Worm (Caenorhabditis elegans): ENCODE data around the gene mom-1.

Gene mom-1

DNA sequence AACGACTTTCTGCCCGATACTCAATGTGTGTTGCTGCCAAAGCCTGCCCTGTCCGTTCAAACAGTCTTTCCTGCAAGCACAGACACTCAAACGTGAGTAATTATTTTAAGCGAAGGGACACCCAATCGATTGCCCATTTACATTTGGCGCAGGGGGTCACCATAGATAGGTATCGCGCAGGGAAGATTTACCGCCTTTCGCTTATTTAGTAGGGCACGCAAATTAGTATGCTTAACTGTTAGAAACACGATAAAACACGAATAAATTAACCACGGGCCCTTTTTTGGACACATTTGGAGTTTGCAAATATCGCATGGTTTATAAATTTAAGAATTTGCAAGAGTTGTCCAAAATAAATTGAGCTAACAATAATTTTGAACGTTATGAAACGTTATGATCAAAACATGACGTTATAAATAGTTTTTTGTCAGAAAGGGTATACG is 3.5 kb downstream of the mom-1 start (continued):
- TF ChIP-seq zag-1 (tag; optimal IDR thresholded peaks at IDR 0.05) (peak; percentile 98), egl-5 (tag; optimal IDR thresholded peaks at IDR 0.05) (peak; percentile 99), nhr-28 (tag; optimal IDR thresholded peaks at IDR 0.05) (peak; percentile 93), fos-1 (tag; optimal IDR thresholded peaks at IDR 0.05) (peak; percentile 96), ama-1 (optimal IDR thresholded peaks at IDR 0.05) (no peak), lin-15B (tag; optimal IDR thresholded peaks at IDR 0.05) (peak; percentile 37), ceh-82 (tag; optimal IDR thresholded peaks at IDR 0.05) (peak; percentile 98), elt-3 (tag; optimal IDR thresholded peaks at IDR 0.05) (peak; percentile 94 to 99 (median 97)), snpc-4 (tag; optimal IDR thresholded peaks at IDR 0.05) (peak; percentile 91), nhr-12 (tag; optimal IDR thresholded peaks at IDR 0.05) (peak; percentile 49), ceh-9 (tag; optimal IDR thresholded peaks at IDR 0.05) (peak; percentile 76), elt-2 (tag; optimal IDR thresholded peaks at IDR 0.05) (peak; percentile 88), daf-12 (tag; optimal IDR thresholded peaks at IDR 0.05) (peak; percentile 96), nhr-43 (tag; optimal IDR thresholded peaks at IDR 0.05; ENCODE audit: poor library complexity, severe bottlenecking) (peak; percentile 99), egl-27 (tag; optimal IDR thresholded peaks at IDR 0.05) (peak; percentile 89), ceh-28 (tag; optimal IDR thresholded peaks at IDR 0.05) (peak; percentile 99), nfya-1 (tag; optimal IDR thresholded peaks at IDR 0.05; ENCODE audit: insufficient read depth) (peak; percentile 97), skn-1 (tag; optimal IDR thresholded peaks at IDR 0.05) (peak; percentile 98), ztf-11 (tag; optimal IDR thresholded peaks at IDR 0.05) (peak; percentile 82), nhr-237 (tag; optimal IDR thresholded peaks at IDR 0.05) (peak; percentile 89), ztf-4 (tag; optimal IDR thresholded peaks at IDR 0.05) (peak; percentile 92)

DNA sequence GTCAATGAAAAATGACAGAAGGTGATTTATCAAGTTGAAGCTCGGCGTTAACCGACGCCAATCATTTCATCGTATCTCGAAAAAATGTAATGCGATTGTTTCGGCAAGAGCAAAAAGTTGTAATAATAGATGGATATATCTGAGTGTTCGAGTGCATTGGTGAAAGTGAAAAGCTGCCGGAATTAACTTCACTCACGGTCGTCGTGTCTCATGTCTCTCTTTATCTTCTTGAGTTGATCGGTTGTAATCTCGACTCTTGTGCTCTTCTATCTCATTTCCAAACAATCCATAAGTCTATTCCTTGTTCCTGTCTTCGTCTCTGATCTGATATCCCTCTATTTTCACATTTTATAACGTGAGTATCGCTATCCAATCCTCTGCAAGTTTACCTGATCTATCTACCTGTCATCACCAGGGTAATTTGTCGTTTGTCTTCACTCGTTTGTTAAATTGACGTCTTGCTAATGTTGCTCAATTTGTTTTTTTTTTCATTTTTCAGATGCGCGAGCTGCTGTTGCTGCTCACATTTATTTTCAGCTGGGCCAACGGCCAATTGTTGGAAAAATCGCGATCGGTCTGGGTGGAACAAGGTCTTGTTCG is 6.8 kb downstream of the mom-1 start, which contains the start of gene cest-16:
cest-16 (plus strand) TSS at position 302 of the 600 bp plus-strand sequence.
- TF ChIP-seq jun-1 (tag; optimal IDR thresholded peaks at IDR 0.05): no peak
- TF ChIP-seq nhr-43 (tag; optimal IDR thresholded peaks at IDR 0.05; ENCODE audit: poor library complexity, severe bottlenecking): no peak
- no peak for TF ChIP-seq nfya-1 (tag; optimal IDR thresholded peaks at IDR 0.05; ENCODE audit: insufficient read depth)
- TF ChIP-seq nhr-77 (tag; optimal IDR thresholded peaks at IDR 0.05): no peak
- no peak for TF ChIP-seq ceh-82 (tag; optimal IDR thresholded peaks at IDR 0.05)
- TF ChIP-seq fkh-2 (tag; optimal IDR thresholded peaks at IDR 0.05): no peak
- TF ChIP-seq nhr-28 (tag; optimal IDR thresholded peaks at IDR 0.05): no peak
- no peak for TF ChIP-seq fkh-10 (GFP tag; optimal IDR thresholded peaks at IDR 0.05)
- no peak for TF ChIP-seq ceh-16 (tag; optimal IDR thresholded peaks at IDR 0.05)
- TF ChIP-seq R02D3.7 (tag; optimal IDR thresholded peaks at IDR 0.05): no peak
- TF ChIP-seq elt-2 (tag; optimal IDR thresholded peaks at IDR 0.05): no peak
- no peak for TF ChIP-seq hmg-11 (tag; optimal IDR thresholded peaks at IDR 0.05)
- TF ChIP-seq zag-1 (tag; optimal IDR thresholded peaks at IDR 0.05): no peak

DNA sequence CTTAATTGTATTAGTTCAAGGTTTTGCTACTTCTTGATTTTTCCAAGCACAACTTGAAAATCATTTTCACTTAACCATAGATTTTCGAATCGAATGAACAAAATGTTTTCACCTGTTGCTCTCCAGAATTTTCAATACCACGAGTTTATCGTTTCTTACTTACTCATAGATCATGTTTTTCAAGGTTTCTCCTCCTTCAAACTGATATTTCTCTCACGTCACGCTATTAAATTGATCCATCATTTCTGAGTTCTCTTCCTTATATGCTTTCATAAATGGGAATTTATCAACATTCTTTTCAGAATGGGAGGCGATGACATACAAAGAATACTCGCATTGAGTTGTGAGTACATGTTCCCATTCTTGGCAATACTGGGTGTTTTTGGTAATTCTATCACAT is 18.5 kb downstream of the mom-1 start, which contains the start of gene npr-38:
npr-38 (plus strand) TSS at position 301 of the 400 bp plus-strand sequence.
- TF ChIP-seq nhr-11 (tag; optimal IDR thresholded peaks at IDR 0.05): no peak
- no peak for TF ChIP-seq fos-1 (tag; optimal IDR thresholded peaks at IDR 0.05)
- TF ChIP-seq sea-2 (GFP tag; optimal IDR thresholded peaks at IDR 0.05): no peak
- TF ChIP-seq nhr-12 (tag; optimal IDR thresholded peaks at IDR 0.05): no peak
- no peak for TF ChIP-seq jun-1 (tag; optimal IDR thresholded peaks at IDR 0.05)
- TF ChIP-seq nhr-25 (tag; optimal IDR thresholded peaks at IDR 0.05): no peak
- no peak for TF ChIP-seq skn-1 (tag; optimal IDR thresholded peaks at IDR 0.05)

DNA sequence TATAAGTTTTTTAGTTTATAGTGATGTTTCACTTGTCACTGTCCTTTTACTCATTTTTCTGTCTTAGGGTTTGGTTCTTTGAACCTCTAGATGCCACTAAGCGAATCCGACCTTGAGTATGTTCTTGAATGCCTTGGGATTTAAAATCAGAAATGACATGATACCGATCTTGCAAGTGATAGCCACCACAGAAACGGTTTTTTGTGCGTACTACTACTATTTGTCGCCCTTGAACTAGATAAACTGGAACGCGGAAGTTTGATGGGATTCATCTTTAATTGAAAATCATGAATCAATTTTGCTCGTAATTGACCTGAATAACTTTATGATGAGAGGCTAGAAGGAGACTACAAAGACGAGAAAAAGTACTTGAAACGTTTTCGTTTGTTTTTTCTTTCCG is 25.9 kb downstream of the mom-1 start:
- peak; percentile 76 for TF ChIP-seq nhr-23 (tag; optimal IDR thresholded peaks at IDR 0.05)
- TF ChIP-seq ztf-11 (tag; optimal IDR thresholded peaks at IDR 0.05): no peak
- TF ChIP-seq mdl-1 (tag; optimal IDR thresholded peaks at IDR 0.05): no peak
- no peak for TF ChIP-seq nhr-12 (tag; optimal IDR thresholded peaks at IDR 0.05)
- TF ChIP-seq lsy-12 (tag; optimal IDR thresholded peaks at IDR 0.05): no peak
- TF ChIP-seq ceh-82 (tag; optimal IDR thresholded peaks at IDR 0.05): no peak
- TF ChIP-seq aly-2 (tag; optimal IDR thresholded peaks at IDR 0.05): no peak
- no peak for TF ChIP-seq egl-27 (tag; optimal IDR thresholded peaks at IDR 0.05)
- no peak for TF ChIP-seq pqm-1 (tag; optimal IDR thresholded peaks at IDR 0.05)
- TF ChIP-seq ceh-16 (tag; optimal IDR thresholded peaks at IDR 0.05): no peak
- TF ChIP-seq nhr-237 (tag; optimal IDR thresholded peaks at IDR 0.05): no peak
- TF ChIP-seq nhr-25 (tag; optimal IDR thresholded peaks at IDR 0.05): peak; percentile 83
- TF ChIP-seq nhr-28 (tag; optimal IDR thresholded peaks at IDR 0.05): no peak
- no peak for TF ChIP-seq nhr-43 (tag; optimal IDR thresholded peaks at IDR 0.05; ENCODE audit: poor library complexity, severe bottlenecking)
- TF ChIP-seq fos-1 (tag; optimal IDR thresholded peaks at IDR 0.05): no peak
- no peak for TF ChIP-seq eor-1 (tag; optimal IDR thresholded peaks at IDR 0.05)
- peak in 1 of 3 experiments; percentile 24 for TF ChIP-seq elt-3 (tag; optimal IDR thresholded peaks at IDR 0.05)
- no peak for TF ChIP-seq elt-1 (tag; optimal IDR thresholded peaks at IDR 0.05)
- TF ChIP-seq tbx-2 (tag; optimal IDR thresholded peaks at IDR 0.05): no peak
- no peak for TF ChIP-seq ZK546.5 (tag; optimal IDR thresholded peaks at IDR 0.05)
- TF ChIP-seq lin-39 (tag; optimal IDR thresholded peaks at IDR 0.05): no peak
- TF ChIP-seq daf-12 (tag; optimal IDR thresholded peaks at IDR 0.05): no peak
- TF ChIP-seq zag-1 (tag; optimal IDR thresholded peaks at IDR 0.05): no peak
- no peak for TF ChIP-seq ztf-4 (tag; optimal IDR thresholded peaks at IDR 0.05)
- no peak for TF ChIP-seq skn-1 (tag; optimal IDR thresholded peaks at IDR 0.05)
- TF ChIP-seq nhr-67 (tag; optimal IDR thresholded peaks at IDR 0.05): no peak
- TF ChIP-seq fkh-10 (GFP tag; optimal IDR thresholded peaks at IDR 0.05): no peak
- TF ChIP-seq ceh-28 (tag; optimal IDR thresholded peaks at IDR 0.05): peak; percentile 12
- no peak for TF ChIP-seq snpc-4 (tag; optimal IDR thresholded peaks at IDR 0.05)
- no peak for TF ChIP-seq hmg-11 (tag; optimal IDR thresholded peaks at IDR 0.05)
- TF ChIP-seq lin-15B (tag; optimal IDR thresholded peaks at IDR 0.05): no peak
- TF ChIP-seq nhr-11 (tag; optimal IDR thresholded peaks at IDR 0.05): no peak
- TF ChIP-seq mml-1 (tag; optimal IDR thresholded peaks at IDR 0.05): no peak
